Worm (Caenorhabditis elegans) whole organism, L1 larva: ENCODE measurements around the gene ncam-1.
A peak's percentile ranks its signal among the peaks of the same experiment; 100 is the strongest.

ENCODE experiments used
- C34B4.2 ChIP-seq: sonication (generic microtip); optimal IDR thresholded peaks from 2 replicates; lab custom pipeline; 2017; ENCODE audit warnings: mild to moderate bottlenecking, missing genetic modification characterization, missing compliant biosample characterization
- F16B12.6 ChIP-seq: fragments of 150-350 bp; optimal IDR thresholded peaks from 2 replicates; lab custom pipeline; 2014; ENCODE audit warnings: missing biosample characterization, missing genetic modification characterization
- alr-1 ChIP-seq: fragments of 200-800 bp; sonication (Bioruptor generic); optimal IDR thresholded peaks from 2 replicates; lab custom pipeline; 2018; ENCODE audit warnings: borderline replicate concordance, mild to moderate bottlenecking, missing genetic modification characterization, missing compliant biosample characterization
- aly-2 ChIP-seq: fragments of 150-350 bp; optimal IDR thresholded peaks from 2 replicates; lab custom pipeline; 2014; ENCODE audit warnings: missing biosample characterization, missing genetic modification characterization
- ama-1 ChIP-seq: fragments of 150-350 bp; optimal IDR thresholded peaks from 2 replicates; lab custom pipeline; 2014
- blmp-1 ChIP-seq: fragments of 150-350 bp; optimal IDR thresholded peaks from 2 replicates; lab custom pipeline; 2014; ENCODE audit warnings: missing biosample characterization, missing genetic modification characterization
- ceh-90 ChIP-seq: sonication (generic microtip); optimal IDR thresholded peaks from 2 replicates; lab custom pipeline; 2016; ENCODE audit warnings: missing genetic modification characterization, missing compliant biosample characterization
- ces-1 ChIP-seq: fragments of 150-350 bp; optimal IDR thresholded peaks from 2 replicates; lab custom pipeline; 2014; ENCODE audit warnings: missing biosample characterization, missing genetic modification reagents, missing genetic modification characterization
- dsc-1 ChIP-seq: sonication (generic microtip); optimal IDR thresholded peaks from 2 replicates; lab custom pipeline; 2016; ENCODE audit warnings: mild to moderate bottlenecking, missing genetic modification characterization, missing compliant biosample characterization
- efl-1 ChIP-seq, 4 experiments: fragments of 150-350 bp; optimal IDR thresholded peaks in 3 of 4; peaks in 1 of 4; 1 replicate in 1 of 4; 2 replicates in 3 of 4; lab custom pipeline; 2014; ENCODE audit warnings: missing biosample characterization in 2 of 4, missing genetic modification characterization in 2 of 4, missing genetic modification reagents in 2 of 4
- elt-2 ChIP-seq: sonication (generic microtip); optimal IDR thresholded peaks from 2 replicates; lab custom pipeline; 2016; ENCODE audit warnings: missing genetic modification characterization, mild to moderate bottlenecking, inconsistent platforms, missing compliant biosample characterization, missing genetic modification reagents
- ets-5 ChIP-seq: fragments of 200-800 bp; sonication (Bioruptor generic); IDR thresholded peaks from 2 replicates; pipeline ENCODE4 v1.3.6; 2022; ENCODE audit warnings: missing genetic modification characterization, missing compliant biosample characterization
- fkh-10 ChIP-seq: sonication (generic microtip); optimal IDR thresholded peaks from 2 replicates; lab custom pipeline; 2017; ENCODE audit warnings: missing biosample characterization, missing genetic modification reagents, missing genetic modification characterization
- fkh-4 ChIP-seq: sonication (generic microtip); optimal IDR thresholded peaks from 2 replicates; lab custom pipeline; 2016; ENCODE audit warnings: missing compliant biosample characterization, missing genetic modification characterization, borderline replicate concordance
- fos-1 ChIP-seq: fragments of 150-350 bp; optimal IDR thresholded peaks from 2 replicates; lab custom pipeline; 2014; ENCODE audit warnings: missing biosample characterization, missing genetic modification characterization
- grh-1 ChIP-seq: fragments of 200-800 bp; sonication (Bioruptor generic); IDR thresholded peaks from 2 replicates; pipeline ENCODE4 v1.3.6; 2022; ENCODE audit warnings: missing genetic modification reagents, missing genetic modification characterization, missing compliant biosample characterization
- hlh-4 ChIP-seq: sonication (generic microtip); optimal IDR thresholded peaks from 2 replicates; lab custom pipeline; 2016; ENCODE audit warnings: mild to moderate bottlenecking, missing genetic modification characterization, missing compliant biosample characterization
- isw-1 ChIP-seq: fragments of 200-800 bp; sonication (Bioruptor generic); IDR thresholded peaks from 2 replicates; pipeline ENCODE4 v1.3.6; 2022; ENCODE audit warnings: missing genetic modification characterization, missing compliant biosample characterization
- jun-1 ChIP-seq: fragments of 150-350 bp; optimal IDR thresholded peaks from 2 replicates; lab custom pipeline; 2014; ENCODE audit warnings: missing biosample characterization, missing genetic modification reagents, missing genetic modification characterization
- lin-14 ChIP-seq: fragments of 200-800 bp; sonication (Bioruptor generic); optimal IDR thresholded peaks from 2 replicates; lab custom pipeline; 2018; ENCODE audit warnings: mild to moderate bottlenecking, missing genetic modification characterization, moderate library complexity, missing compliant biosample characterization
- lin-35 ChIP-seq, 2 experiments: fragments of 150-350 bp; optimal IDR thresholded peaks; 2 replicates each; lab custom pipeline; 2014; ENCODE audit warnings: missing biosample characterization in 2 of 2, missing genetic modification characterization in 2 of 2, missing genetic modification reagents in 2 of 2
- lin-39 ChIP-seq: fragments of 150-350 bp; optimal IDR thresholded peaks from 2 replicates; lab custom pipeline; 2014; ENCODE audit warnings: missing biosample characterization, missing genetic modification reagents, missing genetic modification characterization
- lsy-2 ChIP-seq, 2 experiments: fragments of 150-350 bp; optimal IDR thresholded peaks; 2 replicates each; lab custom pipeline; 2014; ENCODE audit warnings: missing biosample characterization in 2 of 2, missing genetic modification characterization in 2 of 2
- mef-2 ChIP-seq: fragments of 150-350 bp; optimal IDR thresholded peaks from 2 replicates; lab custom pipeline; 2014; ENCODE audit warnings: missing biosample characterization, missing genetic modification characterization
- nhr-12 ChIP-seq: sonication (generic microtip); optimal IDR thresholded peaks from 2 replicates; lab custom pipeline; 2017; ENCODE audit warnings: missing biosample characterization, missing genetic modification characterization
- nhr-20 ChIP-seq: sonication (generic microtip); optimal IDR thresholded peaks from 2 replicates; lab custom pipeline; 2016; ENCODE audit warnings: mild to moderate bottlenecking, missing genetic modification characterization, missing compliant biosample characterization
- nhr-237 ChIP-seq: fragments of 150-350 bp; optimal IDR thresholded peaks from 2 replicates; lab custom pipeline; 2014; ENCODE audit warnings: missing biosample characterization, missing genetic modification characterization
- nhr-47 ChIP-seq: sonication (generic microtip); optimal IDR thresholded peaks from 2 replicates; lab custom pipeline; 2016; ENCODE audit warnings: mild to moderate bottlenecking, missing genetic modification characterization, moderate library complexity, missing compliant biosample characterization
- nhr-90 ChIP-seq: sonication (generic microtip); optimal IDR thresholded peaks from 2 replicates; lab custom pipeline; 2016; ENCODE audit warnings: mild to moderate bottlenecking, missing genetic modification characterization, missing compliant biosample characterization; ENCODE audit not compliant: poor library complexity
- rnt-1 ChIP-seq: sonication (generic microtip); optimal IDR thresholded peaks from 2 replicates; lab custom pipeline; 2016; ENCODE audit warnings: mild to moderate bottlenecking, missing genetic modification characterization, moderate library complexity, missing compliant biosample characterization
- snpc-4 ChIP-seq: fragments of 150-350 bp; optimal IDR thresholded peaks from 2 replicates; lab custom pipeline; 2014; ENCODE audit warnings: missing biosample characterization, missing genetic modification characterization
- sox-4 ChIP-seq: sonication (generic microtip); optimal IDR thresholded peaks from 2 replicates; lab custom pipeline; 2016; ENCODE audit warnings: missing genetic modification characterization, missing compliant biosample characterization
- tbx-2 ChIP-seq: sonication (generic microtip); optimal IDR thresholded peaks from 2 replicates; lab custom pipeline; 2016; ENCODE audit warnings: missing genetic modification characterization, missing compliant biosample characterization
- tlp-1 ChIP-seq: fragments of 150-350 bp; optimal IDR thresholded peaks from 2 replicates; lab custom pipeline; 2014; ENCODE audit warnings: missing biosample characterization, missing genetic modification characterization
- unc-130 ChIP-seq: fragments of 150-350 bp; optimal IDR thresholded peaks from 2 replicates; lab custom pipeline; 2017; ENCODE audit warnings: missing biosample characterization, missing genetic modification characterization, inconsistent platforms
- unc-86 ChIP-seq: sonication (generic microtip); optimal IDR thresholded peaks from 2 replicates; lab custom pipeline; 2016; ENCODE audit warnings: missing genetic modification characterization, missing compliant biosample characterization
- ztf-11 ChIP-seq, 2 experiments: sonication (generic microtip); optimal IDR thresholded peaks; 2 replicates each; lab custom pipeline; 2016 to 2017; ENCODE audit warnings: missing genetic modification characterization in 2 of 2, missing biosample characterization in 1 of 2, missing compliant biosample characterization in 1 of 2

The ncam-1 gene

ce11 chrX:691613-692012 is at the start of gene ncam-1:
Gene ncam-1 (plus strand): TSS chrX:691913.
- no peak for TF ChIP-seq ceh-90 (tag; lab: Kevin White, UChicago)
- no peak for TF ChIP-seq snpc-4 (tag; lab: Kevin White, UChicago)
- TF ChIP-seq efl-1 (optimal IDR thresholded peaks at IDR 0.05; lab: Kevin White, UChicago), result no peak
- TF ChIP-seq efl-1 (GFP tag; optimal IDR thresholded peaks at IDR 0.05 in 1 of 2; lab: Kevin White, UChicago), result no peak
- TF ChIP-seq sox-4 (tag; lab: Kevin White, UChicago), result no peak
- no peak for TF ChIP-seq grh-1
- no peak for TF ChIP-seq lin-39
- TF ChIP-seq fkh-10 (GFP tag; lab: Kevin White, UChicago), result no peak
- no peak for TF ChIP-seq F16B12.6 (tag; lab: Kevin White, UChicago)
- no peak for TF ChIP-seq fos-1 (tag; lab: Kevin White, UChicago)
- TF ChIP-seq tbx-2 (tag; lab: Kevin White, UChicago), result no peak
- TF ChIP-seq unc-130 (tag; lab: Kevin White, UChicago), result no peak
- no peak for TF ChIP-seq unc-86
- TF ChIP-seq isw-1 (GFP tag; lab: Robert Waterston, UW), result no peak
- no peak for TF ChIP-seq alr-1
- TF ChIP-seq fkh-4 (tag; lab: Kevin White, UChicago), result no peak

- no peak for TF ChIP-seq nhr-47
Measured at ce11 chrX:642817-643216, 48.9 kb upstream of the ncam-1 start.

- no peak for TF ChIP-seq jun-1 (tag; lab: Kevin White, UChicago)
- TF ChIP-seq nhr-90 (tag; lab: Kevin White, UChicago), result peak; percentile 19
- peak; percentile 73 for TF ChIP-seq elt-2
- TF ChIP-seq hlh-4 (tag; lab: Kevin White, UChicago), result no peak
- no peak for TF ChIP-seq nhr-12
- TF ChIP-seq nhr-237 (tag; lab: Kevin White, UChicago), result no peak
- no peak for TF ChIP-seq lsy-2 (tag; optimal IDR thresholded peaks at IDR 0.05; lab: Kevin White, UChicago)
- no peak for TF ChIP-seq ztf-11 (tag; optimal IDR thresholded peaks at IDR 0.05; lab: Kevin White, UChicago)
- no peak for TF ChIP-seq rnt-1
- peak in 1 of 2 experiments; percentile 11 for TF ChIP-seq lin-35 (GFP tag; optimal IDR thresholded peaks at IDR 0.05; lab: Kevin White, UChicago)
- no peak for TF ChIP-seq ces-1 (GFP tag; lab: Kevin White, UChicago)
- TF ChIP-seq tlp-1, result no peak
Measured at ce11 chrX:645589-645988, 46.1 kb upstream of the ncam-1 start.

- TF ChIP-seq blmp-1 (no peak), unc-86 (no peak), elt-2 (peak; percentile 19), mef-2 (no peak)
Measured at ce11 chrX:646493-646892, 45.2 kb upstream of the ncam-1 start.

DNA sequence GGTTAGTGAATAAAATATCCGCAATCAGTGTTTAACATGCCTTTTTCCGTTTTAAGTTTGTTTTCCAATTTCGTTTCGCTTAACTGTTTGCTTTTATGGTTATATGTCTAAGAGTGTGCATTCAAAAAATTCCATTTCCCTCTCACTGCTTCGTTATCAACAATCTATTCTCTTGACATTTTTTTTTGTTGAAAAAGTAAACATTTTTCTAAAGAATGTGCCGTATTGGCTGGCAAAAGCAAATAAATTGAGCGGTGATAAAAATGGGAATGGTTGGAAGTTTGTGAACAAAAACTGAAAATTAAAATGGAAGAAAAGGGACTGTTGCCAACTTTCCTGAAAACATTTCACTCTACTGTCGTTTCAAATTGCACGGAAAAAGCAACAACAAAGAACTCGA is 40.1 kb upstream of the ncam-1 start:
- TF ChIP-seq lin-14, result no peak
- TF ChIP-seq ets-5 (GFP tag; lab: Robert Waterston, UW), result no peak
- TF ChIP-seq aly-2 (tag; lab: Kevin White, UChicago), result no peak
- no peak for TF ChIP-seq efl-1 (optimal IDR thresholded peaks at IDR 0.05; lab: Kevin White, UChicago)
- peak in 1 of 2 experiments; percentile 79 for TF ChIP-seq efl-1 (GFP tag; optimal IDR thresholded peaks at IDR 0.05 in 1 of 2; lab: Kevin White, UChicago)
- no peak for TF ChIP-seq dsc-1 (tag; lab: Kevin White, UChicago)
- no peak for TF ChIP-seq nhr-20 (tag; lab: Kevin White, UChicago)
- TF ChIP-seq elt-2, result peak; percentile 42
- TF ChIP-seq ama-1 (lab: Kevin White, UChicago), result no peak
- peak in 1 of 2 experiments; percentile 24 for TF ChIP-seq lin-35 (GFP tag; optimal IDR thresholded peaks at IDR 0.05; lab: Kevin White, UChicago)
- no peak for TF ChIP-seq C34B4.2 (tag; lab: Kevin White, UChicago)
- TF ChIP-seq, all 84 proteins: peak for 3
